Fruit fly (Drosophila melanogaster) whole organism, prepupa: Measurements from ENCODE around the gene Usf.

Experiments used
- CG32006 ChIP-seq: fragments of 200-800 bp; sonication (Bioruptor generic); optimal IDR thresholded peaks from 3 replicates; lab custom pipeline; 2017; ENCODE audit warnings: missing biosample characterization, mild to moderate bottlenecking, missing genetic modification characterization
- CG4318 ChIP-seq: fragments of 200-800 bp; sonication (Bioruptor generic); optimal IDR thresholded peaks from 3 replicates; lab custom pipeline; 2017; ENCODE audit warnings: missing biosample characterization, mild to moderate bottlenecking, missing genetic modification characterization
- Eip75B ChIP-seq: fragments of 200-800 bp; sonication (Bioruptor generic); optimal IDR thresholded peaks from 3 replicates; lab custom pipeline; 2016; ENCODE audit warnings: missing biosample characterization, missing genetic modification characterization
- Lpt ChIP-seq: fragments of 200-800 bp; sonication (Bioruptor generic); optimal IDR thresholded peaks from 3 replicates; lab custom pipeline; 2016; ENCODE audit warnings: missing biosample characterization, missing genetic modification characterization
- OdsH ChIP-seq: fragments of 200-800 bp; sonication (Bioruptor generic); optimal IDR thresholded peaks from 3 replicates; lab custom pipeline; 2016; ENCODE audit warnings: missing biosample characterization, missing genetic modification characterization
- lz ChIP-seq: fragments of 200-800 bp; sonication (Bioruptor generic); optimal IDR thresholded peaks from 3 replicates; lab custom pipeline; 2016; ENCODE audit warnings: missing biosample characterization, missing genetic modification characterization

- TF ChIP-seq CG4318 (GFP tag; lab: Kevin White, UChicago) = no peak
- TF ChIP-seq Eip75B (GFP tag; lab: Kevin White, UChicago) = no peak
- TF ChIP-seq CG32006 = no peak
- TF ChIP-seq lz (GFP tag; lab: Kevin White, UChicago) = peak; percentile 17
- TF ChIP-seq Lpt (GFP tag; lab: Kevin White, UChicago) = no peak
- no peak for TF ChIP-seq OdsH (GFP tag; lab: Kevin White, UChicago)
Observed at dm6 chrX:4498234-4498633, 50.4 kb downstream of the Usf start.
